Fruit fly (Drosophila melanogaster): Measurements from ENCODE around the gene CG31709.

CG31709 gene

dm6 chr2L:9543871-9544270 lies 35.6 kb downstream of the CG31709 start, which contains the start of gene CG13113:
TSS of gene CG13113 (plus strand) at chr2L:9544171.
- no peak for TF ChIP-seq tgo (GFP tag; IDR thresholded peaks at IDR 0.05)
- TF ChIP-seq CG17829 (tag; optimal IDR thresholded peaks at IDR 0.05): no peak
- no peak for TF ChIP-seq Antp (GFP tag; optimal IDR thresholded peaks at IDR 0.05)
- TF ChIP-seq CG33213 (GFP tag; optimal IDR thresholded peaks at IDR 0.05): no peak
- no peak for TF ChIP-seq CG9932 (GFP tag; IDR thresholded peaks at IDR 0.05)
- no peak for TF ChIP-seq CG4707 (GFP tag; optimal IDR thresholded peaks at IDR 0.05)
- no peak for TF ChIP-seq chif (GFP tag; optimal IDR thresholded peaks at IDR 0.05)
- no peak for TF ChIP-seq Adf1 (GFP tag; IDR thresholded peaks at IDR 0.05)
- TF ChIP-seq emc (GFP tag; optimal IDR thresholded peaks at IDR 0.05): no peak
- TF ChIP-seq nmo (GFP tag; optimal IDR thresholded peaks at IDR 0.05): no peak
- no peak for TF ChIP-seq klu (GFP tag; IDR thresholded peaks at IDR 0.05)
- no peak for TF ChIP-seq pfk (GFP tag; optimal IDR thresholded peaks at IDR 0.05)
- TF ChIP-seq bab2 (GFP tag; optimal IDR thresholded peaks at IDR 0.05): no peak
- no peak for TF ChIP-seq CG9215 (GFP tag; IDR thresholded peaks at IDR 0.05)
- TF ChIP-seq CG3726 (GFP tag; IDR thresholded peaks at IDR 0.05): no peak

dm6 chr2L:9542578-9542977 lies 36.9 kb downstream of the CG31709 start, which contains the start of gene Cpr30B:
TSS of gene Cpr30B (plus strand) at chr2L:9542878.
- TF ChIP-seq ro (GFP tag; IDR thresholded peaks at IDR 0.05) (no peak), scrt (GFP tag; optimal IDR thresholded peaks at IDR 0.05) (no peak), CG3838 (GFP tag; optimal IDR thresholded peaks at IDR 0.05) (no peak), dpn (GFP tag; optimal IDR thresholded peaks at IDR 0.05) (no peak), CG9797 (GFP tag; optimal IDR thresholded peaks at IDR 0.05) (no peak), usp (GFP tag; optimal IDR thresholded peaks at IDR 0.05) (no peak), MESR4 (GFP tag; optimal IDR thresholded peaks at IDR 0.05) (no peak), mld (GFP tag; IDR thresholded peaks at IDR 0.05; ENCODE audit: partially characterized antibody) (no peak), CG18619 (GFP tag; optimal IDR thresholded peaks at IDR 0.05) (no peak), aop (GFP tag; IDR thresholded peaks at IDR 0.05) (no peak), bbx (GFP tag; IDR thresholded peaks at IDR 0.05; ENCODE audit: partially characterized antibody) (no peak), NC2α (GFP tag; optimal IDR thresholded peaks at IDR 0.05) (no peak)

- TF ChIP-seq Ets97D (GFP tag; optimal IDR thresholded peaks at IDR 0.05): peak; percentile 15
- TF ChIP-seq danr (GFP tag; IDR thresholded peaks at IDR 0.05): no peak
- no peak for TF ChIP-seq CG16813 (GFP tag; IDR thresholded peaks at IDR 0.05; ENCODE audit: partially characterized antibody)
- TF ChIP-seq maf-S (GFP tag; optimal IDR thresholded peaks at IDR 0.05): no peak
- no peak for TF ChIP-seq Chrac-16 (GFP tag; optimal IDR thresholded peaks at IDR 0.05)
- no peak for TF ChIP-seq CG31224 (GFP tag; IDR thresholded peaks at IDR 0.05)
- TF ChIP-seq pan (optimal IDR thresholded peaks at IDR 0.05): no peak
- TF ChIP-seq pan (GFP tag; optimal IDR thresholded peaks at IDR 0.05 in 1 of 2, IDR thresholded peaks at IDR 0.05 in 1 of 2): no peak
- no peak for TF ChIP-seq CG16815 (GFP tag; optimal IDR thresholded peaks at IDR 0.05)
- TF ChIP-seq CG2116 (GFP tag; optimal IDR thresholded peaks at IDR 0.05): peak; percentile 89
- TF ChIP-seq run (tag; optimal IDR thresholded peaks at IDR 0.05): no peak
- no peak for TF ChIP-seq salm (tag; optimal IDR thresholded peaks at IDR 0.05)
- TF ChIP-seq CG4854 (GFP tag; optimal IDR thresholded peaks at IDR 0.05): no peak
- no peak for TF ChIP-seq Kr (GFP tag; optimal IDR thresholded peaks at IDR 0.05)
- TF ChIP-seq mirr (GFP tag; optimal IDR thresholded peaks at IDR 0.05): no peak
- no peak for TF ChIP-seq Sry-δ (GFP tag; optimal IDR thresholded peaks at IDR 0.05)
- TF ChIP-seq CG1647 (GFP tag; optimal IDR thresholded peaks at IDR 0.05): no peak
- TF ChIP-seq CG13624 (GFP tag; optimal IDR thresholded peaks at IDR 0.05): no peak
- no peak for TF ChIP-seq CG7987 (GFP tag; optimal IDR thresholded peaks at IDR 0.05)
- peak; percentile 0 for TF ChIP-seq CG17359 (tag; optimal IDR thresholded peaks at IDR 0.05)
- TF ChIP-seq CG11247 (GFP tag; IDR thresholded peaks at IDR 0.05): no peak
- TF ChIP-seq hkb (optimal IDR thresholded peaks at IDR 0.05): no peak
- no peak for TF ChIP-seq hkb (GFP tag; IDR thresholded peaks at IDR 0.05)
- TF ChIP-seq TFAM (GFP tag; optimal IDR thresholded peaks at IDR 0.05): no peak
Measured at dm6 chr2L:9539988-9540573, 39.4 kb downstream of the CG31709 start, which contains the start of gene CG17855. TSS of gene CG17855 (plus strand) at chr2L:9540523.

All from whole organism, embryonic.